Fruit fly (Drosophila melanogaster) whole organism, wandering third instar larva: Measurements from ENCODE around the gene CG42718.

Source experiments
- Abd-B ChIP-seq: fragments of >200 bp; optimal IDR thresholded peaks from 2 replicates; lab custom pipeline; 2017; ENCODE audit warnings: missing biosample characterization, missing genetic modification characterization
- CG9705 ChIP-seq: fragments of 200-800 bp; sonication (Bioruptor generic); optimal IDR thresholded peaks from 2 replicates; lab custom pipeline; 2018; ENCODE audit warnings: missing biosample characterization, mild to moderate bottlenecking, missing genetic modification characterization
- CrebA ChIP-seq: fragments of 200-800 bp; sonication (Bioruptor generic); optimal IDR thresholded peaks from 2 replicates; lab custom pipeline; 2016; ENCODE audit warnings: missing biosample characterization, mild to moderate bottlenecking, missing genetic modification characterization, borderline replicate concordance
- Dfd ChIP-seq: fragments of >200 bp; optimal IDR thresholded peaks from 2 replicates; lab custom pipeline; 2017; ENCODE audit warnings: missing biosample characterization, missing genetic modification characterization
- Dif ChIP-seq: fragments of 200-275, 200-300 bp; sonication (Bioruptor generic); optimal IDR thresholded peaks from 2 replicates; lab custom pipeline; 2018; ENCODE audit warnings: missing biosample characterization, missing genetic modification characterization; ENCODE audit not compliant: partially characterized antibody
- HLH106 ChIP-seq: fragments of 200-800 bp; optimal IDR thresholded peaks from 3 replicates; lab custom pipeline; 2019; ENCODE audit warnings: missing biosample characterization, mild to moderate bottlenecking, missing genetic modification characterization, moderate library complexity
- Hnf4 ChIP-seq: fragments of 200-800 bp; sonication (Bioruptor generic); optimal IDR thresholded peaks from 2 replicates; lab custom pipeline; 2016; ENCODE audit warnings: missing biosample characterization, mild to moderate bottlenecking, missing genetic modification characterization
- Hr83 ChIP-seq: fragments of 200-300 bp; sonication (Bioruptor generic); optimal IDR thresholded peaks from 2 replicates; lab custom pipeline; 2016; ENCODE audit warnings: missing biosample characterization, mild to moderate bottlenecking, missing genetic modification characterization, moderate library complexity; ENCODE audit not compliant: poor library complexity, severe bottlenecking
- Jra ChIP-seq: sonication (Bioruptor generic); optimal IDR thresholded peaks from 2 replicates; lab custom pipeline; 2016; ENCODE audit warnings: missing biosample characterization, missing genetic modification characterization
- Mio ChIP-seq: sonication (Bioruptor generic); optimal IDR thresholded peaks from 2 replicates; lab custom pipeline; 2016; ENCODE audit warnings: missing biosample characterization, missing genetic modification characterization
- Myc ChIP-seq: fragments of >200 bp; optimal IDR thresholded peaks from 2 replicates; lab custom pipeline; 2017
- N ChIP-seq: fragments of >200 bp; optimal IDR thresholded peaks from 2 replicates; lab custom pipeline; 2018; ENCODE audit warnings: missing biosample characterization, missing external identifiers, missing genetic modification characterization
- OdsH ChIP-seq: fragments of 200-800 bp; sonication (Bioruptor generic); optimal IDR thresholded peaks from 2 replicates; lab custom pipeline; 2016; ENCODE audit warnings: missing biosample characterization, mild to moderate bottlenecking, missing genetic modification characterization
- Rel ChIP-seq, 2 experiments: fragments of 200-800 bp; sonication (Bioruptor generic) in 1 of 2; optimal IDR thresholded peaks; 2 replicates in 1 of 2; 3 replicates in 1 of 2; lab custom pipeline; 2016 to 2019; ENCODE audit warnings: mild to moderate bottlenecking in 2 of 2, missing biosample characterization in 2 of 2, missing genetic modification characterization in 2 of 2, moderate library complexity in 1 of 2
- brk ChIP-seq: fragments of 200-800 bp; sonication (Bioruptor generic); optimal IDR thresholded peaks from 2 replicates; lab custom pipeline; 2016; ENCODE audit warnings: missing biosample characterization, mild to moderate bottlenecking, missing genetic modification characterization
- dl ChIP-seq, 2 experiments: fragments of 175-275, 200-275 bp in 1 of 2; fragments of 200-275 bp in 1 of 2; sonication (Bioruptor generic); optimal IDR thresholded peaks; lab custom pipeline; 2018; ENCODE audit warnings: mild to moderate bottlenecking in 2 of 2, missing biosample characterization in 2 of 2, missing genetic modification characterization in 2 of 2, moderate library complexity in 2 of 2; ENCODE audit not compliant: partially characterized antibody in 2 of 2, insufficient read depth in 1 of 2
- dmrt93B ChIP-seq: fragments of 200-800 bp; sonication (Bioruptor generic); optimal IDR thresholded peaks from 2 replicates; lab custom pipeline; 2018; ENCODE audit warnings: missing biosample characterization, mild to moderate bottlenecking, missing genetic modification characterization
- dsf ChIP-seq: sonication (Bioruptor generic); optimal IDR thresholded peaks from 2 replicates; lab custom pipeline; 2016; ENCODE audit warnings: missing biosample characterization, missing genetic modification characterization, borderline replicate concordance
- foxo ChIP-seq, 2 experiments: fragments of 200-800 bp; sonication (Bioruptor generic); optimal IDR thresholded peaks; 2 replicates in 1 of 2; 3 replicates in 1 of 2; lab custom pipeline; 2016 to 2017; ENCODE audit warnings: missing biosample characterization in 2 of 2, missing genetic modification characterization in 2 of 2
- h ChIP-seq: fragments of 200-800 bp; sonication (Bioruptor generic); optimal IDR thresholded peaks from 3 replicates; lab custom pipeline; 2016; ENCODE audit warnings: missing biosample characterization, mild to moderate bottlenecking, missing genetic modification characterization
- jim ChIP-seq: fragments of 175-275, 200-325 bp; sonication (Bioruptor generic); optimal IDR thresholded peaks from 2 replicates; lab custom pipeline; 2016; ENCODE audit warnings: missing biosample characterization, mild to moderate bottlenecking, missing genetic modification characterization
- lola ChIP-seq: fragments of >200 bp; optimal IDR thresholded peaks from 2 replicates; lab custom pipeline; 2017; ENCODE audit warnings: missing biosample characterization, missing genetic modification characterization
- pan ChIP-seq: fragments of >200 bp; optimal IDR thresholded peaks from 2 replicates; lab custom pipeline; 2017
- psq ChIP-seq: fragments of 200-800 bp; sonication (Bioruptor generic); optimal IDR thresholded peaks from 3 replicates; lab custom pipeline; 2017; ENCODE audit warnings: missing biosample characterization, mild to moderate bottlenecking, missing genetic modification characterization, moderate library complexity
- rgr ChIP-seq: fragments of 200-800 bp; sonication (Bioruptor generic); optimal IDR thresholded peaks from 3 replicates; lab custom pipeline; 2016; ENCODE audit warnings: missing biosample characterization, mild to moderate bottlenecking, missing genetic modification characterization
- sv ChIP-seq: fragments of 200-800 bp; sonication (Bioruptor generic); optimal IDR thresholded peaks from 3 replicates; lab custom pipeline; 2016; ENCODE audit warnings: missing biosample characterization, missing genetic modification characterization
- usp ChIP-seq: fragments of >200 bp; optimal IDR thresholded peaks from 2 replicates; lab custom pipeline; 2017; ENCODE audit warnings: missing biosample characterization, missing genetic modification characterization

CG42718 gene

DNA sequence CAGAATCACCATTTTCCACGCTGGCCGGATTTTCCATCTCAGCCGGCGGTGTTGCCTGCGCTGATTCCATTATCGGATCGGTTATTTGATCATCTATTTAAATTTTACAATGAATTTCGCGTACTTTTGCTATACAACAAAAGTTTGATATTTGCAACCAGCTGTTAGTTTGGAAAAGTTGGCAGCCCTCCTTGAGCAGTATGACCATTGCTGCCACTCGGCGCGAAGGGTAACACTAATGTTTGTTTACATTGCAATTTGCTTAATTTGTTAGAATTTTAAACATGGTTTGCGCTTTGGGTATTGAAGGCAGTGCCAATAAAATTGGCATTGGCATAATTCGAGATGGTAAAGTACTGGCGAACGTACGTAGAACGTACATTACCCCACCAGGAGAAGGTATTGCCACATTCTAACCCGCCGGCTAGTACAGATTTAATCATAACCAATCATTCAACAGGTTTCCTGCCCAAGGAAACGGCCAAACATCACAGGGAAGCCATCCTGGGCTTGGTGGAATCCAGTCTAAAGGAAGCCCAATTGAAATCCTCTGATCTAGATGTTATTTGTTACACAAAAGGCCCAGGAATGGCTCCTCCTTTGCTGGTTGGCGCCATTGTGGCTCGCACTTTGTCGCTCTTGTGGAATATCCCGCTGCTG, 30.8 kb upstream of the CG42718 start, which contains the start of the genes Golgin104 and Tcs3:
Gene Golgin104, minus strand, starts transcription at position 182 of the 660 bp plus-strand sequence.
Gene Tcs3, plus strand, starts transcription at position 222 of the 660 bp plus-strand sequence.
- TF ChIP-seq psq (GFP tag; lab: Kevin White, UChicago) (no peak), Rel (GFP tag; optimal IDR thresholded peaks at IDR 0.05; lab: Kevin White, UChicago) (no peak), Rel (tag; optimal IDR thresholded peaks at IDR 0.05; lab: Kevin White, UChicago) (peak; percentile 60)

DNA sequence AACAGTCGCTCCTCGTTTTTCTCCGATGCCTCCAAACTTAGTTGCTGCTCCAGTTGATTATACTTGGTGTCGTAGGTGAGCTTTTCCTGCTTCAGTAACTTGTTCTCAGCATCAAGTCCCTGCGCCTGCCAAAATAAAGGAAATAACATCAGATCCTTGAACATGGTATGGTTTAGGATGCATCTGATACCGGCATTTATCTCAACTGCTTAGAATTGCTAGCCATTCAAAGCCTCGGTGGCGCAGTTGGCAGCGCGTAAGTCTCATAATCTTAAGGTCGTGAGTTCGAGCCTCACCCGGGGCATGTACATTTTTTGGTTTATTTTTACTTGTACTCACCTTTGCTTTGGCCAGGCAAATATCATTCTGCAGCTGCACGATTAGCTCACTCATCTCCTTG, 28.6 kb upstream of the CG42718 start:
- TF ChIP-seq Dif (GFP tag; lab: Kevin White, UChicago), result no peak
- no peak for TF ChIP-seq foxo (GFP tag; optimal IDR thresholded peaks at IDR 0.05; lab: Kevin White, UChicago)
- TF ChIP-seq Abd-B (GFP tag; lab: Kevin White, UChicago), result no peak
- no peak for TF ChIP-seq Dfd (GFP tag; lab: Kevin White, UChicago)
- TF ChIP-seq Hr83 (GFP tag; lab: Kevin White, UChicago), result no peak
- TF ChIP-seq CrebA (GFP tag; lab: Kevin White, UChicago), result no peak
- TF ChIP-seq, all 38 proteins: peak for 0

DNA sequence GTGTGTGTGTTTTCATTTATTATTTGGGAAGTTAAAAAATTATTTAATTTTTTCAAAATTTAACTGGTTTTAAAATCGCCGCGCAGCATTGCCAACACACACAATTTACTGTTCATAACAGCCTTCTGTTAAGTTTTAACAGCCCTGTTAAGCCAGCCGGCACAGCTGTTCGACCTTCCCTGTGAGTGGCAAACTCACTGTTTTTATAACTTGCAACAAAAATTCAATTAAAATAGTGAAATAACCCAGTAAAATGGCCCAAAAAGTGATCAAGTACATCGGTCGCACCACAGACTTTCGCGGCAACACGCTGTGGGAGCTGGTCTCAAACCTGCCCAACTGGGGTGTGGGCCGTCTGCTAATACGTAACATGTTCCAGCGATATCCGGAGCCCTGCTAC, 26.8 kb upstream of the CG42718 start, which contains the start of gene mRpS34:
Gene mRpS34, plus strand, starts transcription at position 161 of the 400 bp plus-strand sequence.
- TF ChIP-seq Myc (lab: Kevin White, UChicago) (no peak), sv (no peak), rgr (GFP tag; lab: Kevin White, UChicago) (no peak), lola (GFP tag; lab: Kevin White, UChicago) (no peak), Hnf4 (GFP tag; lab: Kevin White, UChicago) (no peak), Abd-B (GFP tag; lab: Kevin White, UChicago) (no peak), dsf (no peak), foxo (GFP tag; optimal IDR thresholded peaks at IDR 0.05; lab: Kevin White, UChicago) (no peak)

DNA sequence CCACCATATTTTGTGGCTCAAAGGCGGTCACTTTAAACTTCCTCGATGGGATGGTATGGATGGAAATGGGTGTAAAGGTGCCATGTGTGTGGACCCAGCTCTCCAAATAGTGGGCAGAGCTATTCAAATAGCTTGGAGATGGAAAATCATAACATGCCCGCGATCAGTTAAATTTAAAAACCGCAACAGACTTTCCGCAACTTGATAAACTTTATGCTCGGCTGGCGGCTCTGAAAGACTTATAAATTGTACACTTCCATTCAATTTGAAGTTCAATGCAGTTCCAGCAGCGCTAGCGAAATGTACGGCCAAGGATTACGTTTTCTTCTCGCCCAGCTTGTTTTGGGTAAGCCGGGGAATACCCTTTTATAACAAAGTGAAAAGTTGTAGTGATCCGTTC, 25.0 kb upstream of the CG42718 start, which contains the start of gene CG33257:
Gene CG33257, plus strand, starts transcription at position 301 of the 400 bp plus-strand sequence.
- TF ChIP-seq Rel (GFP tag; optimal IDR thresholded peaks at IDR 0.05; lab: Kevin White, UChicago) (no peak), Rel (tag; optimal IDR thresholded peaks at IDR 0.05; lab: Kevin White, UChicago) (no peak), HLH106 (no peak), usp (GFP tag; lab: Kevin White, UChicago) (no peak), pan (no peak)
- TF ChIP-seq, all 38 proteins: peak for 0

DNA sequence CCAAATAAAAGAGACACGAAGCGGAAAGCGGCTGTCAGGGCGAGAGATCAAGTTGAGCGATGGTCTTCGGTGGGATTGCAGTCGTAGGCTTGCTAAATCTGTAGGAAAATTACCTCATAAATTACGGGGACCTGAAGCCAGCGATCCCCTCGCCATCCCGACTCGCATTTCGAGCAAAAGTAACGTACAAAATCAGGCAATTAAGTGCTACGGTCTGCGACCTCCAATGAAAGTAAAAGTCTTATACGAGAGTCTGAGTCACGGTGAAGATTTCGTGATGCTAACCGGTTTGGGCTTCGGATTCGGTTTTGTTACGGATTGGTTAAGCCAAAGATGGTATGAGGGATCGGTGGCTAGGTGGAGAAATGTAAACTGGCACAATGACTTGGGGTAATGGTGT, 18.8 kb upstream of the CG42718 start:
- no peak for TF ChIP-seq brk (GFP tag; lab: Kevin White, UChicago)
- no peak for TF ChIP-seq Mio (GFP tag; lab: Kevin White, UChicago)
- no peak for TF ChIP-seq jim (GFP tag; lab: Kevin White, UChicago)
- no peak for TF ChIP-seq dmrt93B (GFP tag; lab: Kevin White, UChicago)
- no peak for TF ChIP-seq sv
- TF ChIP-seq h (GFP tag; lab: Kevin White, UChicago), result no peak
- no peak for TF ChIP-seq rgr (GFP tag; lab: Kevin White, UChicago)
- no peak for TF ChIP-seq CG9705 (GFP tag; lab: Kevin White, UChicago)

DNA sequence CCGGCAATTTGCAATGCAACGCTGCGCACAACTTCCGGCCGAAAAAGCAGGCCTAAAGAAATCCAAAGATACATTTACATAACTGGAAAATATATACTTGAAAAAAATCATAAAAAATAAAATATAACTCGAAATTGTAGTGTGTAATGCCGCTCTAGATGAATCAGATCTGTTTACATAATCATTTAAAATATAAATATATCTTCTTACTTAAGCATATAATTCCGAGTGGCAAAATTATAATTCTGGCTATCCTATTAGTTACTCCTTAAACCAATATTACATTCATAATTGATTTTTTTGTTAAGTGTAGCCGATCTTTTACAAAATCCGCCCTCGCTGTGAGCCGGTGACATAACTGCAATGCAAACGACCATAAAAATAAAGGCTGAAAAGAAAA, 18.4 kb upstream of the CG42718 start:
- no peak for TF ChIP-seq Jra (GFP tag; lab: Kevin White, UChicago)
- TF ChIP-seq pan, result no peak
- no peak for TF ChIP-seq Dif (GFP tag; lab: Kevin White, UChicago)
- TF ChIP-seq foxo (GFP tag; optimal IDR thresholded peaks at IDR 0.05; lab: Kevin White, UChicago), result no peak
- no peak for TF ChIP-seq h (GFP tag; lab: Kevin White, UChicago)
- TF ChIP-seq Hnf4 (GFP tag; lab: Kevin White, UChicago), result no peak
- no peak for TF ChIP-seq HLH106
- no peak for TF ChIP-seq usp (GFP tag; lab: Kevin White, UChicago)
- TF ChIP-seq Mio (GFP tag; lab: Kevin White, UChicago), result no peak
- no peak for TF ChIP-seq psq (GFP tag; lab: Kevin White, UChicago)
- TF ChIP-seq CG9705 (GFP tag; lab: Kevin White, UChicago), result no peak
- no peak for TF ChIP-seq dl (GFP tag; optimal IDR thresholded peaks at IDR 0.05; lab: Kevin White, UChicago; ENCODE audit: insufficient read depth in 1 of 2, partially characterized antibody in 2 of 2)
- no peak for TF ChIP-seq OdsH (GFP tag; lab: Kevin White, UChicago)
- TF ChIP-seq N, result no peak
- no peak for TF ChIP-seq Abd-B (GFP tag; lab: Kevin White, UChicago)
- TF ChIP-seq, all 38 proteins: peak for 0
